Worm (Caenorhabditis elegans): ENCODE measurements around the gene K05F1.8.

Gene K05F1.8

ce11 chrII:5828486-5828885 lies 29.0 kb upstream of the K05F1.8 start, which contains the start of gene ZK1248.11:
Gene ZK1248.11, minus strand, starts transcription at chrII:5828586.
- TF ChIP-seq ztf-11 (tag; optimal IDR thresholded peaks at IDR 0.05) = no peak
- TF ChIP-seq fkh-10 (GFP tag; optimal IDR thresholded peaks at IDR 0.05) = no peak
- no peak for TF ChIP-seq pqm-1 (tag; optimal IDR thresholded peaks at IDR 0.05)
- no peak for TF ChIP-seq fkh-2 (tag; optimal IDR thresholded peaks at IDR 0.05)
- no peak for TF ChIP-seq nhr-12 (tag; optimal IDR thresholded peaks at IDR 0.05)
- no peak for TF ChIP-seq nhr-28 (tag; optimal IDR thresholded peaks at IDR 0.05)
- TF ChIP-seq nhr-43 (tag; optimal IDR thresholded peaks at IDR 0.05; ENCODE audit: poor library complexity, severe bottlenecking) = no peak

ce11 chrII:5827364-5827763 lies 27.9 kb upstream of the K05F1.8 start, which contains the start of gene tbc-2:
Gene tbc-2, minus strand, starts transcription at chrII:5827443.
- TF ChIP-seq nhr-25 (tag; optimal IDR thresholded peaks at IDR 0.05) (peak; percentile 23), nhr-23 (tag; optimal IDR thresholded peaks at IDR 0.05) (peak; percentile 37), zag-1 (tag; optimal IDR thresholded peaks at IDR 0.05) (no peak)

- no peak for TF ChIP-seq nhr-77 (tag; optimal IDR thresholded peaks at IDR 0.05)
- TF ChIP-seq lin-15B (tag; optimal IDR thresholded peaks at IDR 0.05) = peak; percentile 8
- peak; percentile 25 for TF ChIP-seq lin-39 (tag; optimal IDR thresholded peaks at IDR 0.05)
- no peak for TF ChIP-seq pha-4 (tag; optimal IDR thresholded peaks at IDR 0.05)
- TF ChIP-seq nhr-28 (tag; optimal IDR thresholded peaks at IDR 0.05) = no peak
- no peak for TF ChIP-seq nhr-23 (tag; optimal IDR thresholded peaks at IDR 0.05)
- peak; percentile 65 for TF ChIP-seq sea-2 (GFP tag; optimal IDR thresholded peaks at IDR 0.05)
- no peak for TF ChIP-seq zag-1 (tag; optimal IDR thresholded peaks at IDR 0.05)
- TF ChIP-seq ceh-16 (tag; optimal IDR thresholded peaks at IDR 0.05) = no peak
- TF ChIP-seq snpc-4 (tag; optimal IDR thresholded peaks at IDR 0.05) = peak; percentile 26
- TF ChIP-seq unc-62 (GFP tag; optimal IDR thresholded peaks at IDR 0.05) = no peak
- TF ChIP-seq tbx-2 (tag; optimal IDR thresholded peaks at IDR 0.05) = no peak
- no peak for TF ChIP-seq skn-1 (tag; optimal IDR thresholded peaks at IDR 0.05)
- TF ChIP-seq ceh-82 (tag; optimal IDR thresholded peaks at IDR 0.05) = no peak
- peak; percentile 43 for TF ChIP-seq nfya-1 (tag; optimal IDR thresholded peaks at IDR 0.05; ENCODE audit: insufficient read depth)
- no peak for TF ChIP-seq mdl-1 (tag; optimal IDR thresholded peaks at IDR 0.05)
- no peak for TF ChIP-seq pqm-1 (tag; optimal IDR thresholded peaks at IDR 0.05)
- TF ChIP-seq nhr-11 (tag; optimal IDR thresholded peaks at IDR 0.05) = no peak
- no peak for TF ChIP-seq elt-1 (tag; optimal IDR thresholded peaks at IDR 0.05)
- no peak for TF ChIP-seq hmg-11 (tag; optimal IDR thresholded peaks at IDR 0.05)
- no peak for TF ChIP-seq daf-12 (tag; optimal IDR thresholded peaks at IDR 0.05)
- TF ChIP-seq ztf-11 (tag; optimal IDR thresholded peaks at IDR 0.05) = no peak
- no peak for TF ChIP-seq ceh-9 (tag; optimal IDR thresholded peaks at IDR 0.05)
- no peak for TF ChIP-seq ZK546.5 (tag; optimal IDR thresholded peaks at IDR 0.05)
Observed at ce11 chrII:5820282-5820762, 20.9 kb upstream of the K05F1.8 start, which contains the start of gene ehs-1. Gene ehs-1, plus strand, starts transcription at chrII:5820712.

ce11 chrII:5819655-5820054 lies 20.2 kb upstream of the K05F1.8 start:
- TF ChIP-seq lsy-12 (tag; optimal IDR thresholded peaks at IDR 0.05) = no peak
- peak; percentile 49 for TF ChIP-seq nhr-43 (tag; optimal IDR thresholded peaks at IDR 0.05; ENCODE audit: poor library complexity, severe bottlenecking)
- TF ChIP-seq pqm-1 (tag; optimal IDR thresholded peaks at IDR 0.05) = peak; percentile 39
- peak; percentile 20 for TF ChIP-seq lin-15B (tag; optimal IDR thresholded peaks at IDR 0.05)
- TF ChIP-seq skn-1 (tag; optimal IDR thresholded peaks at IDR 0.05) = peak; percentile 16
- no peak for TF ChIP-seq unc-62 (GFP tag; optimal IDR thresholded peaks at IDR 0.05)
- peak; percentile 53 for TF ChIP-seq elt-2 (tag; optimal IDR thresholded peaks at IDR 0.05)
- TF ChIP-seq nhr-23 (tag; optimal IDR thresholded peaks at IDR 0.05) = no peak

ce11 chrII:5818298-5818697 lies 18.8 kb upstream of the K05F1.8 start, which contains the start of gene ZK1248.4:
Gene ZK1248.4, plus strand, starts transcription at chrII:5818598.
- TF ChIP-seq elt-1 (tag; optimal IDR thresholded peaks at IDR 0.05) (no peak), nhr-11 (tag; optimal IDR thresholded peaks at IDR 0.05) (no peak), nhr-77 (tag; optimal IDR thresholded peaks at IDR 0.05) (no peak), nhr-25 (tag; optimal IDR thresholded peaks at IDR 0.05) (no peak), ztf-11 (tag; optimal IDR thresholded peaks at IDR 0.05) (no peak), fos-1 (tag; optimal IDR thresholded peaks at IDR 0.05) (no peak), nhr-12 (tag; optimal IDR thresholded peaks at IDR 0.05) (no peak), ceh-9 (tag; optimal IDR thresholded peaks at IDR 0.05) (no peak), mml-1 (tag; optimal IDR thresholded peaks at IDR 0.05) (no peak), elt-2 (tag; optimal IDR thresholded peaks at IDR 0.05) (no peak), fkh-2 (tag; optimal IDR thresholded peaks at IDR 0.05) (no peak), snpc-4 (tag; optimal IDR thresholded peaks at IDR 0.05) (no peak), ZK546.5 (tag; optimal IDR thresholded peaks at IDR 0.05) (no peak)

All from whole organism, L3 larva.